Worm (Caenorhabditis elegans) whole organism, young adult: Measurements from ENCODE around the gene let-19.
A peak's percentile ranks its signal among the peaks of the same experiment; 100 is the strongest.

Source experiments
- B0035.1 ChIP-seq: sonication (generic microtip); optimal IDR thresholded peaks from 2 replicates; lab custom pipeline; 2016; ENCODE audit warnings: missing genetic modification characterization, mild to moderate bottlenecking, missing compliant biosample characterization, missing genotype, missing genetic modification reagents
- C06A6.2 ChIP-seq: fragments of 200-800 bp; sonication (Bioruptor generic); conservative IDR thresholded peaks from 2 replicates; pipeline ENCODE4 v1.3.6; 2022; ENCODE audit warnings: missing genetic modification characterization, missing compliant biosample characterization
- D2030.7 ChIP-seq: fragments of 200-800 bp; sonication (Bioruptor generic); IDR thresholded peaks from 2 replicates; pipeline ENCODE4 v1.3.6; 2022; ENCODE audit warnings: missing genetic modification reagents, missing genetic modification characterization, missing compliant biosample characterization
- F57A8.1 ChIP-seq: fragments of 200-800 bp; sonication (Bioruptor generic); optimal IDR thresholded peaks from 2 replicates; lab custom pipeline; 2018; ENCODE audit warnings: mild to moderate bottlenecking, missing genetic modification characterization, moderate library complexity, missing compliant biosample characterization
- K11D2.4 ChIP-seq: fragments of 200-800 bp; sonication (Bioruptor generic); IDR thresholded peaks from 2 replicates; pipeline ENCODE4 v1.3.6; 2022; ENCODE audit warnings: missing genetic modification reagents, missing genetic modification characterization, missing compliant biosample characterization
- ama-1 ChIP-seq, 3 experiments: fragments of 150-350 bp in 1 of 3; sonication (generic microtip) in 2 of 3; optimal IDR thresholded peaks; 2 replicates each; lab custom pipeline; 2014 to 2018; ENCODE audit warnings: missing biosample characterization in 2 of 3, missing genetic modification characterization in 2 of 3, missing genetic modification reagents in 2 of 3
- atf-7 ChIP-seq: sonication (generic microtip); optimal IDR thresholded peaks from 2 replicates; lab custom pipeline; 2017; ENCODE audit warnings: mild to moderate bottlenecking, missing genetic modification characterization, missing compliant biosample characterization
- attf-3 ChIP-seq: fragments of 200-800 bp; sonication (Bioruptor generic); conservative IDR thresholded peaks from 2 replicates; pipeline ENCODE4 v1.3.6; 2022; ENCODE audit warnings: missing genetic modification reagents, missing genetic modification characterization, missing compliant biosample characterization
- attf-5 ChIP-seq: fragments of 200-800 bp; sonication (Bioruptor generic); optimal IDR thresholded peaks from 2 replicates; lab custom pipeline; 2018; ENCODE audit warnings: mild to moderate bottlenecking, missing genetic modification characterization, missing compliant biosample characterization
- cebp-1 ChIP-seq, 2 experiments: fragments of 200-800 bp in 1 of 2; sonication (Bioruptor generic) in 1 of 2; sonication (generic microtip) in 1 of 2; IDR thresholded peaks in 1 of 2; optimal IDR thresholded peaks in 1 of 2; 2 replicates each; pipeline versions ENCODE4 v1.3.6 to Lab custom; 2017 to 2022; ENCODE audit warnings: missing compliant biosample characterization in 2 of 2, missing genetic modification characterization in 2 of 2, mild to moderate bottlenecking in 1 of 2, missing genetic modification reagents in 1 of 2, moderate library complexity in 1 of 2
- chd-7 ChIP-seq: sonication (generic microtip); optimal IDR thresholded peaks from 2 replicates; lab custom pipeline; 2016; ENCODE audit warnings: mild to moderate bottlenecking, missing genetic modification characterization, moderate library complexity, missing compliant biosample characterization
- egrh-3 ChIP-seq: fragments of 200-800 bp; sonication (Bioruptor generic); IDR thresholded peaks from 2 replicates; pipeline ENCODE4 v1.3.6; 2022; ENCODE audit warnings: missing genetic modification reagents, missing genetic modification characterization, missing compliant biosample characterization
- hmg-1.2 ChIP-seq: fragments of 200-800 bp; sonication (Bioruptor generic); IDR thresholded peaks from 2 replicates; pipeline ENCODE4 v1.3.6; 2022; ENCODE audit warnings: missing genetic modification reagents, missing genetic modification characterization, missing compliant biosample characterization
- let-607 ChIP-seq, 2 experiments: fragments of 200-800 bp in 1 of 2; sonication (Bioruptor generic) in 1 of 2; sonication (generic microtip) in 1 of 2; optimal IDR thresholded peaks; 2 replicates each; lab custom pipeline; 2016 to 2018; ENCODE audit warnings: mild to moderate bottlenecking in 2 of 2, missing compliant biosample characterization in 2 of 2, missing genetic modification characterization in 2 of 2, moderate library complexity in 2 of 2, missing genotype in 1 of 2
- lin-26 ChIP-seq: fragments of 200-800 bp; sonication (Bioruptor generic); IDR thresholded peaks from 2 replicates; pipeline ENCODE4 v1.3.6; 2022; ENCODE audit warnings: missing genetic modification reagents, missing genetic modification characterization, missing compliant biosample characterization
- lin-40 ChIP-seq: sonication (generic microtip); optimal IDR thresholded peaks from 2 replicates; lab custom pipeline; 2016; ENCODE audit warnings: missing genetic modification characterization, mild to moderate bottlenecking, missing compliant biosample characterization, missing genotype, missing genetic modification reagents
- madf-10 ChIP-seq: sonication (generic microtip); optimal IDR thresholded peaks from 2 replicates; lab custom pipeline; 2016; ENCODE audit warnings: mild to moderate bottlenecking, missing genetic modification characterization, missing compliant biosample characterization
- madf-3 ChIP-seq: fragments of 200-800 bp; sonication (Bioruptor generic); IDR thresholded peaks from 2 replicates; pipeline ENCODE4 v1.3.6; 2022; ENCODE audit warnings: missing genetic modification reagents, missing genetic modification characterization, missing compliant biosample characterization
- nfya-2 ChIP-seq: fragments of 200-800 bp; sonication (Bioruptor generic); IDR thresholded peaks from 2 replicates; pipeline ENCODE4 v1.3.6; 2022; ENCODE audit warnings: missing genetic modification reagents, missing genetic modification characterization, missing compliant biosample characterization
- nhr-120 ChIP-seq: fragments of 200-800 bp; sonication (Bioruptor generic); IDR thresholded peaks from 2 replicates; pipeline ENCODE4 v1.3.6; 2022; ENCODE audit warnings: missing genetic modification characterization, missing compliant biosample characterization
- nhr-27 ChIP-seq: fragments of 200-800 bp; sonication (Bioruptor generic); optimal IDR thresholded peaks from 2 replicates; lab custom pipeline; 2018; ENCODE audit warnings: mild to moderate bottlenecking, missing genetic modification characterization, moderate library complexity, missing compliant biosample characterization
- nhr-80 ChIP-seq: sonication (generic microtip); optimal IDR thresholded peaks from 2 replicates; lab custom pipeline; 2016; ENCODE audit warnings: missing genetic modification characterization, missing compliant biosample characterization
- sea-2 ChIP-seq: fragments of 200-800 bp; sonication (Bioruptor generic); IDR thresholded peaks from 2 replicates; pipeline ENCODE4 v1.3.6; 2022; ENCODE audit warnings: missing genetic modification characterization, missing compliant biosample characterization
- snpc-1.3 ChIP-seq: sonication (generic microtip); optimal IDR thresholded peaks from 2 replicates; lab custom pipeline; 2017; ENCODE audit warnings: missing genetic modification characterization, mild to moderate bottlenecking, missing compliant biosample characterization, antibody characterized with exemption, moderate library complexity, missing genotype, missing genetic modification reagents; ENCODE audit not compliant: insufficient read depth
- snpc-3.4 ChIP-seq: sonication (generic microtip); optimal IDR thresholded peaks from 2 replicates; lab custom pipeline; 2017; ENCODE audit warnings: missing genetic modification characterization, mild to moderate bottlenecking, missing compliant biosample characterization, antibody characterized with exemption, moderate library complexity, missing genotype, missing genetic modification reagents
- tbp1 ChIP-seq: fragments of 200-800 bp; sonication (Bioruptor generic); optimal IDR thresholded peaks from 2 replicates; lab custom pipeline; 2018; ENCODE audit warnings: mild to moderate bottlenecking, missing genetic modification characterization, missing compliant biosample characterization
- xnd-1 ChIP-seq: sonication (generic microtip); optimal IDR thresholded peaks from 2 replicates; lab custom pipeline; 2016; ENCODE audit warnings: missing genotype, missing genetic modification reagents, missing genetic modification characterization, missing compliant biosample characterization
- ztf-18 ChIP-seq: sonication (generic microtip); optimal IDR thresholded peaks from 2 replicates; lab custom pipeline; 2016; ENCODE audit warnings: missing genotype, mild to moderate bottlenecking, missing genetic modification characterization, missing compliant biosample characterization
- ztf-25 ChIP-seq: fragments of 200-800 bp; sonication (Bioruptor generic); IDR thresholded peaks from 2 replicates; pipeline ENCODE4 v1.3.6; 2022; ENCODE audit warnings: missing genetic modification reagents, missing genetic modification characterization, missing compliant biosample characterization
- ztf-26 ChIP-seq: sonication (generic microtip); optimal IDR thresholded peaks from 2 replicates; lab custom pipeline; 2017; ENCODE audit warnings: missing genetic modification characterization, missing compliant biosample characterization

The let-19 gene

DNA sequence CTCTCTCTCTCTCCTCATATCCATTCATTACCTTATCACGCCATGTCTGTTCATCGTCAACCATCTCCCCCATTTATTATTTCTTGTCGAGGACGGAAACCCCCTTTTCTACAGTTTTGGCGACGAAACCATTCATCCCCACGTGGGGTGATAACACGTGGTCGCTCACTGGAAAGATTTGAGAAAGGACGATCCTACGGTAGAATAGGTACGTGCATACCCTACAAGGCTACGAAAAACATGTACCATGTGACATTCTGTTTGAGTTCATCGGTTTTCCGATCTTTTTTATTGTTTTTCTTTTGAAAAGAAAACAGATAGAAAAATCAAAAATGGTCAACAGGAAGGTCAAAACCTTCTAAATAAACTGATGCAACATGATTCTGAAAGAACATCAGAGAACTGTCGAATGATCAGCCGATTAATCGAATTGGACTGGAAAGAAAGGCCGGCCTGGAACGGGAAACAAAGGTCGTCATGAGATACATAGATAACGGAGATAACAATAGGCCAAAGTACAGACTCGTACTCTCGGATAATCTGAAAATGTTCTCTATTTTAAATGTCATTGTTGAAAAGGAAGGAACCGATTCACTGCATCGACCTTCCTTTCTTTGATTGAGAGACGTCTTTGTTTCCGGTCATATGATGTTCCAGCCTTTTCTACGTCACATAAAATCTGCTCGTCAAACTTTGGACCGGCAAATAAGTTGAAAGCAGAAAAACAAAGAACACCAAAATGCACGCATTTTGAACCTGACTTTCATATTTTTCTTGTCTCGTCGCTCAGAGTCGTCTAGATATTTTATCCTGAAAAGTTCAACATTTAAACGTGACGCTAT lies 28.5 kb upstream of the let-19 start (continued):
- TF ChIP-seq nhr-27 (tag; lab: Kevin White, UChicago) (no peak), egrh-3 (GFP tag; lab: Robert Waterston, UW) (no peak), snpc-1.3 (tag; lab: Kevin White, UChicago) (no peak), let-607 (tag; optimal IDR thresholded peaks at IDR 0.05; lab: Kevin White, UChicago) (peak in 1 of 2 experiments; percentile 22), chd-7 (tag; lab: Kevin White, UChicago) (peak; percentile 67), ztf-26 (tag; lab: Kevin White, UChicago) (peak; percentile 80)

DNA sequence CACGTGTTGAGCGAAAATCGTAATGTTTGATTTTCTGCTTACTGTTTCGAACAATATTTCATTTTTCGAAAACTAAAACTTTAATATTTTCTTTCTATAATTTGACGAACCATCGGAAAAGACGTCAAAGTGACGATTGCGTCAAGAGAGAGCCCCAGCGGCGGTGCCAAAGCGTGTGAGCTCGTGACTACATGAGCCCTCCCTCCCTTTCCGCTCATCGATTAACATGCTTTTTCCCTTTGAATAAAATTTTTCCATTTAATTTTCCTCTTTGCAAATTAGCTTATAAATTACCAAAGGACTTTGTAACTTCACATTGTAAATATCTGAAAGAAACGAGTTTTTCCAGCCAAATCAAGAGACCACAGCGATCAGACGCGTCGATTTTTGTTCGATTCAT lies 27.8 kb upstream of the let-19 start:
- TF ChIP-seq ztf-18 (tag; lab: Kevin White, UChicago) = peak; percentile 41
- TF ChIP-seq snpc-3.4 (tag; lab: Kevin White, UChicago) = peak; percentile 2
- TF ChIP-seq nfya-2 = no peak

DNA sequence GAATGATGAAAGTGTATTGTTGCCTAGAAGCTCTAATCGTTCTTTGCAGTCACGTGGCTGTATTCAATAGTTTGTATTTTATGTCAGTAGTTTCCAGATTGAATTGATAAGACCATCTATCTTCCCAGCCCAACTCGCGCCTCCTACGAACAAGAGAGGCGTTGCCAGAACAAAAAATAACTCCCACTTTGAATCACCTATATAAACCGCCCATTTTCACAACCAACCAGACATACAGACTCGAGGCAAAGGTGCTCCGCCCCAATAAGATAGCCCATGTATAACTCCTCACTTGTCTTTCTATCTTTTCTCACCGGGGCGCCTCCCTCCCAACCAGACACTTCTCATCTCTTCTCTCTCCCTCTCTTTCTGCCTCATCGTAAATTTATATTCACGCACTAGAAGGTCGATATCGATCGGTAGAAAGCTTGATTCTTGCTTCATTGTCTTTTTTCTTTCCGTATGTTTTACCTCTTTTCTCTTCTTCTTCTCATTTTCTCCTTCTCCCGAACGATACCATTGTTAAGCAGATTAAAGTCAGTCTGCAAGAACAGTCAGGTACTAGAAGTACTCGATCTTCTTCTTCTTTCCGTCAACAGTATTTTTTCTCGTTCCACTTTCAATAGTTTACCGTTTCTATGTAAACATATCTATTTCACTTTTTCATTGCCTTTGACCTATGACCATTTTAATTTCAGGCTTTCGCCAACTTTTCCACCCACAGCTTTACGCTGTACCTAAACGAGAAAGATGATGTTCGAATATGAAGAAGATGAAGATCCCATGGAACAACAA lies 27.2 kb upstream of the let-19 start, which contains the start of gene mak-1:
Gene mak-1, plus strand, starts transcription at position 693 of the 795 bp plus-strand sequence.
- TF ChIP-seq D2030.7 (GFP tag; lab: Robert Waterston, UW) (no peak), ztf-26 (tag; lab: Kevin White, UChicago) (peak; percentile 22), sea-2 (GFP tag; lab: Robert Waterston, UW) (no peak), hmg-1.2 (GFP tag; lab: Robert Waterston, UW) (peak; percentile 16; the same call in 1 of the 2 replicates), ama-1 (optimal IDR thresholded peaks at IDR 0.05; lab: Kevin White, UChicago) (peak; percentile 87), ama-1 (GFP tag; optimal IDR thresholded peaks at IDR 0.05; lab: Kevin White, UChicago) (no peak), cebp-1 (GFP tag; IDR thresholded peaks at IDR 0.05; lab: Robert Waterston, UW) (no peak), cebp-1 (tag; optimal IDR thresholded peaks at IDR 0.05; lab: Kevin White, UChicago) (peak; percentile 56), ztf-25 (no peak), attf-3 (no peak), atf-7 (tag; lab: Kevin White, UChicago) (no peak), madf-3 (GFP tag; lab: Robert Waterston, UW) (no peak), K11D2.4 (no peak), nhr-80 (peak; percentile 31), nhr-120 (GFP tag; lab: Robert Waterston, UW) (no peak), lin-40 (tag; lab: Kevin White, UChicago) (peak; percentile 65), B0035.1 (tag; lab: Kevin White, UChicago) (no peak), attf-5 (GFP tag; lab: Kevin White, UChicago) (no peak), C06A6.2 (GFP tag; lab: Robert Waterston, UW) (peak; percentile 32; the same call in 1 of the 2 replicates), let-607 (tag; optimal IDR thresholded peaks at IDR 0.05; lab: Kevin White, UChicago) (peak in 1 of 2 experiments; percentile 29), tbp1 (peak; percentile 10), lin-26 (GFP tag; lab: Robert Waterston, UW) (0 out of 2 replicates have a peak, but pooled peaks have one; percentile 29), madf-10 (no peak), xnd-1 (tag; lab: Kevin White, UChicago) (no peak), F57A8.1 (GFP tag; lab: Kevin White, UChicago) (no peak)
